Fruit fly (Drosophila melanogaster) whole organism, embryonic: ENCODE measurements around the gene mRpS31.

ENCODE experiments used
- Atf3 ChIP-seq: fragments of 200-800 bp; sonication (Bioruptor generic); optimal IDR thresholded peaks from 3 replicates; lab custom pipeline; 2016; ENCODE audit warnings: missing biosample characterization, missing genetic modification characterization
- BtbVII ChIP-seq: fragments of 200-800 bp; sonication (Bioruptor generic); optimal IDR thresholded peaks from 3 replicates; lab custom pipeline; 2017; ENCODE audit warnings: missing biosample characterization, mild to moderate bottlenecking, missing genetic modification characterization
- CG1024 ChIP-seq: fragments of 200-800 bp; sonication (Bioruptor generic); IDR thresholded peaks from 2 replicates; pipeline ENCODE4 v1.3.6; 2022; ENCODE audit warnings: missing biosample characterization, missing genetic modification characterization
- CG10431 ChIP-seq: fragments of 200-800 bp; sonication (Bioruptor generic); optimal IDR thresholded peaks from 3 replicates; lab custom pipeline; 2018; ENCODE audit warnings: missing biosample characterization, mild to moderate bottlenecking, missing genetic modification characterization
- CG10959 ChIP-seq: fragments of 200-800 bp; sonication (Bioruptor generic); IDR thresholded peaks from 2 replicates; pipeline ENCODE4 v1.3.6; 2022; ENCODE audit warnings: missing biosample characterization, missing genetic modification characterization
- CG13296 ChIP-seq: fragments of 200-800 bp; sonication (Bioruptor generic); optimal IDR thresholded peaks from 3 replicates; lab custom pipeline; 2018; ENCODE audit warnings: missing biosample characterization, mild to moderate bottlenecking, missing genetic modification characterization
- CG1647 ChIP-seq: fragments of 200-800 bp; sonication (Bioruptor generic); optimal IDR thresholded peaks from 3 replicates; lab custom pipeline; 2016; ENCODE audit warnings: missing biosample characterization, missing genetic modification characterization
- CG17385 ChIP-seq: fragments of 200-800 bp; sonication (Bioruptor generic); optimal IDR thresholded peaks from 3 replicates; lab custom pipeline; 2018; ENCODE audit warnings: missing biosample characterization, mild to moderate bottlenecking, missing genetic modification characterization
- CG2116 ChIP-seq: fragments of 200-800 bp; sonication (Bioruptor generic); optimal IDR thresholded peaks from 3 replicates; lab custom pipeline; 2018; ENCODE audit warnings: missing biosample characterization, mild to moderate bottlenecking, missing genetic modification characterization
- CG2199 ChIP-seq: fragments of 200-800 bp; sonication (Bioruptor generic); IDR thresholded peaks from 3 replicates; pipeline ENCODE4 v1.3.6; 2022; ENCODE audit warnings: missing biosample characterization, missing genetic modification characterization
- CG2202 ChIP-seq: fragments of 200-800 bp; sonication (Bioruptor generic); optimal IDR thresholded peaks from 2 replicates; lab custom pipeline; 2018; ENCODE audit warnings: missing biosample characterization, mild to moderate bottlenecking, missing genetic modification characterization
- CG2875 ChIP-seq: fragments of 200-800 bp; sonication (Bioruptor generic); optimal IDR thresholded peaks from 2 replicates; lab custom pipeline; 2017; ENCODE audit warnings: missing biosample characterization, mild to moderate bottlenecking, missing genetic modification characterization, missing genetic modification reagents
- CG2889 ChIP-seq: fragments of 200-800 bp; sonication (Bioruptor generic); IDR thresholded peaks from 3 replicates; pipeline ENCODE4 v1.3.6; 2022; ENCODE audit warnings: missing biosample characterization, missing genetic modification characterization
- CG32767 ChIP-seq: fragments of 200-800 bp; sonication (Bioruptor generic); IDR thresholded peaks from 2 replicates; pipeline ENCODE4 v1.3.6; 2022; ENCODE audit warnings: missing biosample characterization, missing genetic modification characterization
- CG4328 ChIP-seq: fragments of 200-800 bp; sonication (Bioruptor generic); optimal IDR thresholded peaks from 3 replicates; lab custom pipeline; 2017; ENCODE audit warnings: missing biosample characterization, missing genetic modification reagents, missing genetic modification characterization
- CG5245 ChIP-seq: fragments of 200-800 bp; sonication (Bioruptor generic); optimal IDR thresholded peaks from 3 replicates; lab custom pipeline; 2016; ENCODE audit warnings: missing biosample characterization, missing genetic modification characterization
- CG6854 ChIP-seq: fragments of 200-800 bp; sonication (Bioruptor generic); optimal IDR thresholded peaks from 3 replicates; lab custom pipeline; 2017; ENCODE audit warnings: missing biosample characterization, mild to moderate bottlenecking, missing genetic modification characterization
- CG7556 ChIP-seq: fragments of 200-800 bp; sonication (Bioruptor generic); optimal IDR thresholded peaks from 2 replicates; lab custom pipeline; 2017; ENCODE audit warnings: missing biosample characterization, mild to moderate bottlenecking, missing genetic modification characterization
- CG8944 ChIP-seq: fragments of 200-800 bp; sonication (Bioruptor generic); optimal IDR thresholded peaks from 3 replicates; lab custom pipeline; 2016; ENCODE audit warnings: missing biosample characterization, missing genetic modification characterization
- CG9932 ChIP-seq: fragments of 200-800 bp; sonication (Bioruptor generic); IDR thresholded peaks from 2 replicates; pipeline ENCODE4 v1.3.6; 2022; ENCODE audit warnings: missing biosample characterization, missing genetic modification characterization
- Doc3 ChIP-seq: fragments of 200-800 bp; sonication (Bioruptor generic); IDR thresholded peaks from 3 replicates; pipeline ENCODE4 v1.3.6; 2022; ENCODE audit warnings: missing biosample characterization, missing genetic modification characterization; ENCODE audit not compliant: partially characterized antibody
- Dref ChIP-seq: fragments of 200-800 bp; sonication (Bioruptor generic); IDR thresholded peaks from 2 replicates; pipeline ENCODE4 v1.3.6; 2022; ENCODE audit warnings: missing biosample characterization, missing genetic modification characterization
- Ets97D ChIP-seq: fragments of 200-800 bp; sonication (Bioruptor generic); optimal IDR thresholded peaks from 3 replicates; lab custom pipeline; 2016; ENCODE audit warnings: missing biosample characterization, missing genetic modification characterization
- HHEX ChIP-seq: fragments of 200-800 bp; sonication (Bioruptor generic); optimal IDR thresholded peaks from 3 replicates; lab custom pipeline; 2017; ENCODE audit warnings: missing biosample characterization, mild to moderate bottlenecking, missing genetic modification characterization, missing genetic modification reagents
- Hr78 ChIP-seq, 2 experiments: fragments of 200-800 bp in 1 of 2; fragments of >200 bp in 1 of 2; sonication (Bioruptor generic) in 1 of 2; optimal IDR thresholded peaks; 2 replicates each; lab custom pipeline; 2017 to 2019; ENCODE audit warnings: missing biosample characterization in 2 of 2, missing genetic modification characterization in 2 of 2, mild to moderate bottlenecking in 1 of 2, moderate library complexity in 1 of 2
- MTF-1 ChIP-seq: fragments of 200-800 bp; sonication (Bioruptor generic); optimal IDR thresholded peaks from 2 replicates; lab custom pipeline; 2018; ENCODE audit warnings: missing biosample characterization, mild to moderate bottlenecking, missing genetic modification characterization, borderline replicate concordance
- Mrtf ChIP-seq: fragments of 200-800 bp; sonication (Bioruptor generic); IDR thresholded peaks from 3 replicates; pipeline ENCODE4 v1.3.6; 2022; ENCODE audit warnings: missing biosample characterization, missing genetic modification characterization
- NfI ChIP-seq: fragments of 200-800 bp; sonication (Bioruptor generic); optimal IDR thresholded peaks from 3 replicates; lab custom pipeline; 2018; ENCODE audit warnings: missing biosample characterization, mild to moderate bottlenecking, missing genetic modification characterization, moderate library complexity
- Ssrp ChIP-seq: fragments of 200-800 bp; sonication (Bioruptor generic); optimal IDR thresholded peaks from 2 replicates; lab custom pipeline; 2018; ENCODE audit warnings: missing biosample characterization, mild to moderate bottlenecking, missing genetic modification characterization, moderate library complexity
- TFAM ChIP-seq: fragments of 200-800 bp; sonication (Bioruptor generic); optimal IDR thresholded peaks from 2 replicates; lab custom pipeline; 2017; ENCODE audit warnings: missing biosample characterization, missing genetic modification characterization, inconsistent platforms
- YL-1 ChIP-seq: fragments of 200-800 bp; sonication (Bioruptor generic); optimal IDR thresholded peaks from 3 replicates; lab custom pipeline; 2017; ENCODE audit warnings: missing biosample characterization, mild to moderate bottlenecking, missing genetic modification characterization
- al ChIP-seq: fragments of 200-800 bp; sonication (Bioruptor generic); IDR thresholded peaks from 2 replicates; pipeline ENCODE4 v1.3.6; 2022; ENCODE audit warnings: missing biosample characterization, missing genetic modification characterization
- aop ChIP-seq: fragments of 200-800 bp; sonication (Bioruptor generic); IDR thresholded peaks from 2 replicates; pipeline ENCODE4 v1.3.6; 2022; ENCODE audit warnings: missing biosample characterization, missing genetic modification characterization
- ara ChIP-seq: fragments of 200-800 bp; sonication (Bioruptor generic); IDR thresholded peaks from 2 replicates; pipeline ENCODE4 v1.3.6; 2022; ENCODE audit warnings: missing biosample characterization, missing genetic modification characterization
- az2 ChIP-seq: fragments of 200-800 bp; sonication (Bioruptor generic); optimal IDR thresholded peaks from 3 replicates; lab custom pipeline; 2016; ENCODE audit warnings: missing biosample characterization, missing genetic modification characterization
- ci ChIP-seq: fragments of 200-800 bp; sonication (Bioruptor generic); IDR thresholded peaks from 3 replicates; pipeline ENCODE4 v1.3.6; 2022; ENCODE audit warnings: missing biosample characterization, missing genetic modification characterization
- emc ChIP-seq: fragments of 200-800 bp; sonication (Bioruptor generic); optimal IDR thresholded peaks from 2 replicates; lab custom pipeline; 2016; ENCODE audit warnings: missing biosample characterization, missing genetic modification characterization
- ham ChIP-seq: fragments of 200-800 bp; sonication (Bioruptor generic); IDR thresholded peaks from 2 replicates; pipeline ENCODE4 v1.3.6; 2022; ENCODE audit warnings: missing biosample characterization, missing genetic modification characterization
- hth ChIP-seq: fragments of >200 bp; optimal IDR thresholded peaks from 2 replicates; lab custom pipeline; 2017; ENCODE audit warnings: inconsistent platforms
- jigr1 ChIP-seq: fragments of 200-800 bp; sonication (Bioruptor generic); IDR thresholded peaks from 3 replicates; pipeline ENCODE4 v1.3.6; 2022; ENCODE audit warnings: missing biosample characterization, missing genetic modification characterization
- jing ChIP-seq: fragments of 200-800 bp; sonication (Bioruptor generic); optimal IDR thresholded peaks from 2 replicates; lab custom pipeline; 2018; ENCODE audit warnings: missing biosample characterization, mild to moderate bottlenecking, missing genetic modification characterization
- peb ChIP-seq: fragments of 200-800 bp; sonication (Bioruptor generic); IDR thresholded peaks from 2 replicates; pipeline ENCODE4 v1.3.6; 2022; ENCODE audit warnings: missing biosample characterization, missing genetic modification characterization
- pho ChIP-seq: fragments of 200-800 bp; sonication (Bioruptor generic); optimal IDR thresholded peaks from 2 replicates; lab custom pipeline; 2016; ENCODE audit warnings: missing biosample characterization, missing genetic modification characterization
- rib ChIP-seq: fragments of 200-800 bp; sonication (Bioruptor generic); IDR thresholded peaks from 2 replicates; pipeline ENCODE4 v1.3.6; 2022; ENCODE audit warnings: missing biosample characterization, missing genetic modification characterization
- run ChIP-seq: fragments of 200-800 bp; sonication (Bioruptor generic); optimal IDR thresholded peaks from 3 replicates; lab custom pipeline; 2018; ENCODE audit warnings: missing biosample characterization, mild to moderate bottlenecking, missing genetic modification characterization
- scrt ChIP-seq: fragments of 200-800 bp; sonication (Bioruptor generic); optimal IDR thresholded peaks from 2 replicates; lab custom pipeline; 2018; ENCODE audit warnings: missing biosample characterization, mild to moderate bottlenecking, missing genetic modification characterization, moderate library complexity
- sima ChIP-seq: fragments of 200-800 bp; sonication (Bioruptor generic); optimal IDR thresholded peaks from 2 replicates; lab custom pipeline; 2016; ENCODE audit warnings: missing biosample characterization, missing genetic modification characterization
- sna ChIP-seq: fragments of 200-800 bp; sonication (Bioruptor generic); IDR thresholded peaks from 2 replicates; pipeline ENCODE4 v1.3.6; 2022; ENCODE audit warnings: missing biosample characterization, missing genetic modification characterization; ENCODE audit not compliant: partially characterized antibody
- twi ChIP-seq: fragments of 200-800 bp; optimal IDR thresholded peaks from 2 replicates; lab custom pipeline; 2019; ENCODE audit warnings: missing biosample characterization, mild to moderate bottlenecking, missing genetic modification characterization, moderate library complexity
- vvl ChIP-seq: fragments of 200-800 bp; sonication (Bioruptor generic); IDR thresholded peaks from 2 replicates; pipeline ENCODE4 v1.3.6; 2022; ENCODE audit warnings: missing biosample characterization, missing genetic modification characterization
- zfh2 ChIP-seq: fragments of 200-800 bp; sonication (Bioruptor generic); optimal IDR thresholded peaks from 2 replicates; lab custom pipeline; 2016; ENCODE audit warnings: missing biosample characterization, missing genetic modification characterization

Gene mRpS31

dm6 chr3L:16027163-16027633 is 22.2 kb downstream of the mRpS31 start (continued):
- TF ChIP-seq zfh2 (GFP tag; lab: Kevin White, UChicago) = peak; percentile 4
- 0 out of 2 replicates have a peak, but pooled peaks have one; percentile 17 for TF ChIP-seq ham (GFP tag; lab: Robert Waterston, UW)
- peak; percentile 26 for TF ChIP-seq Ets97D (GFP tag; lab: Kevin White, UChicago)
- no peak for TF ChIP-seq Dref (GFP tag; lab: Robert Waterston, UW)
- TF ChIP-seq vvl (GFP tag; lab: Robert Waterston, UW) = no peak
- TF ChIP-seq CG10431 (GFP tag; lab: Kevin White, UChicago) = peak; percentile 50
- TF ChIP-seq CG10959 (GFP tag; lab: Robert Waterston, UW) = peak; percentile 48; the same call in 1 of the 2 replicates
- no peak for TF ChIP-seq sima
- no peak for TF ChIP-seq TFAM (GFP tag; lab: Kevin White, UChicago)
- peak; percentile 60; the same call in 2 of the 3 replicates for TF ChIP-seq ci (GFP tag; lab: Robert Waterston, UW)
- TF ChIP-seq jigr1 = no peak
- no peak for TF ChIP-seq Ssrp (tag; lab: Kevin White, UChicago)
- TF ChIP-seq aop (GFP tag; lab: Robert Waterston, UW) = no peak
- TF ChIP-seq CG13296 = peak; percentile 44
- peak; percentile 44; the same call in 1 of the 2 replicates for TF ChIP-seq ara (GFP tag; lab: Robert Waterston, UW)
- no peak for TF ChIP-seq Mrtf (GFP tag; lab: Robert Waterston, UW)
- peak; percentile 32 for TF ChIP-seq twi (tag; lab: Kevin White, UChicago)
- peak; percentile 50 for TF ChIP-seq CG9932 (GFP tag; lab: Robert Waterston, UW)
- peak; percentile 40 for TF ChIP-seq CG4328 (GFP tag; lab: Kevin White, UChicago)
- no peak for TF ChIP-seq NfI
- peak; percentile 71 for TF ChIP-seq MTF-1 (GFP tag; lab: Kevin White, UChicago)
- TF ChIP-seq CG2199 (GFP tag; lab: Robert Waterston, UW) = 0 out of 3 replicates have a peak, but pooled peaks have one; percentile 55
- peak; percentile 21; the same call in 1 of the 2 replicates for TF ChIP-seq al
- peak; percentile 24 for TF ChIP-seq run (tag; lab: Kevin White, UChicago)
- no peak for TF ChIP-seq hth (lab: Kevin White, UChicago)
- TF ChIP-seq CG6854 (GFP tag; lab: Kevin White, UChicago) = no peak
- peak; percentile 47 for TF ChIP-seq CG8944 (GFP tag; lab: Kevin White, UChicago)
- 0 out of 3 replicates have a peak, but pooled peaks have one; percentile 19 for TF ChIP-seq CG2889 (GFP tag; lab: Robert Waterston, UW)
- TF ChIP-seq peb (GFP tag; lab: Robert Waterston, UW) = 0 out of 2 replicates have a peak, but pooled peaks have one; percentile 24
- TF ChIP-seq CG1024 = 0 out of 2 replicates have a peak, but pooled peaks have one; percentile 43
- no peak for TF ChIP-seq pho (GFP tag; lab: Kevin White, UChicago)
- TF ChIP-seq Atf3 (GFP tag; lab: Kevin White, UChicago) = no peak
- TF ChIP-seq HHEX (GFP tag; lab: Kevin White, UChicago) = peak; percentile 62
- TF ChIP-seq az2 = peak; percentile 19
- TF ChIP-seq BtbVII (GFP tag; lab: Kevin White, UChicago) = peak; percentile 63
- no peak for TF ChIP-seq emc
- no peak for TF ChIP-seq sna (GFP tag; lab: Robert Waterston, UW)
- no peak for TF ChIP-seq jing (GFP tag; lab: Kevin White, UChicago)
- TF ChIP-seq CG7556 (GFP tag; lab: Kevin White, UChicago) = no peak
- peak in 1 of 2 experiments; percentile 11 for TF ChIP-seq Hr78 (GFP tag; optimal IDR thresholded peaks at IDR 0.05; lab: Kevin White, UChicago)
- no peak for TF ChIP-seq CG5245 (GFP tag; lab: Kevin White, UChicago)
- TF ChIP-seq YL-1 (GFP tag; lab: Kevin White, UChicago) = peak; percentile 39
- TF ChIP-seq CG32767 = 0 out of 2 replicates have a peak, but pooled peaks have one; percentile 18
- TF ChIP-seq CG17385 = peak; percentile 16
- peak; percentile 21 for TF ChIP-seq CG1647 (GFP tag; lab: Kevin White, UChicago)
- peak; percentile 54 for TF ChIP-seq CG2875 (GFP tag; lab: Kevin White, UChicago)
- peak; percentile 69 for TF ChIP-seq CG2202 (tag; lab: Kevin White, UChicago)
- TF ChIP-seq CG2116 = peak; percentile 29
- no peak for TF ChIP-seq Doc3 (GFP tag; lab: Robert Waterston, UW)
- TF ChIP-seq scrt (GFP tag; lab: Kevin White, UChicago) = peak; percentile 13
- TF ChIP-seq rib (GFP tag; lab: Robert Waterston, UW) = peak; percentile 70; the same call in 1 of the 2 replicates
